Worm (Caenorhabditis elegans): Measurements from ENCODE around the gene ZK1073.1.

ce11 chrX:16130213-16130612, 1.5 kb upstream of the ZK1073.1 start:
- TF ChIP-seq nhr-11 (tag; optimal IDR thresholded peaks at IDR 0.05) (no peak), hlh-30 (tag; optimal IDR thresholded peaks at IDR 0.05; ENCODE audit: insufficient read depth) (no peak), ama-1 (optimal IDR thresholded peaks at IDR 0.05) (no peak), nfya-1 (tag; optimal IDR thresholded peaks at IDR 0.05) (no peak), pqm-1 (tag; optimal IDR thresholded peaks at IDR 0.05) (no peak), odd-2 (tag; optimal IDR thresholded peaks at IDR 0.05) (no peak), fkh-10 (GFP tag; optimal IDR thresholded peaks at IDR 0.05) (no peak)
